Fruit fly (Drosophila melanogaster): Measurements from ENCODE around the gene C1GalTA.

The C1GalTA gene

dm6 chr2L:8949919-8950722, 895 bp downstream of the C1GalTA start:
- TF ChIP-seq insv (optimal IDR thresholded peaks at IDR 0.05), result no peak
- TF ChIP-seq ttk (optimal IDR thresholded peaks at IDR 0.05), result no peak
- TF ChIP-seq h (optimal IDR thresholded peaks at IDR 0.05), result no peak
- no peak for TF ChIP-seq Sin3A (optimal IDR thresholded peaks at IDR 0.05)
- no peak for TF ChIP-seq Myc (optimal IDR thresholded peaks at IDR 0.05)
- no peak for TF ChIP-seq psq (optimal IDR thresholded peaks at IDR 0.05)

- TF ChIP-seq h (optimal IDR thresholded peaks at IDR 0.05) (no peak), Sin3A (optimal IDR thresholded peaks at IDR 0.05) (no peak), ttk (optimal IDR thresholded peaks at IDR 0.05) (no peak), psq (optimal IDR thresholded peaks at IDR 0.05) (no peak), insv (optimal IDR thresholded peaks at IDR 0.05) (no peak), Myc (optimal IDR thresholded peaks at IDR 0.05) (no peak)
These were observed 2.4 kb downstream of the C1GalTA start for dm6 chr2L:8948650-8949049.

dm6 chr2L:8947989-8948388, 3.0 kb downstream of the C1GalTA start:
- no peak for TF ChIP-seq psq (optimal IDR thresholded peaks at IDR 0.05)
- no peak for TF ChIP-seq insv (optimal IDR thresholded peaks at IDR 0.05)
- no peak for TF ChIP-seq h (optimal IDR thresholded peaks at IDR 0.05)
- no peak for TF ChIP-seq Sin3A (optimal IDR thresholded peaks at IDR 0.05)
- no peak for TF ChIP-seq Myc (optimal IDR thresholded peaks at IDR 0.05)

dm6 chr2L:8946718-8947316, 4.2 kb downstream of the C1GalTA start, which contains the start of gene CG46397:
Gene CG46397, plus strand, starts transcription at chr2L:8947266.
- no peak for TF ChIP-seq Sin3A (optimal IDR thresholded peaks at IDR 0.05)
- TF ChIP-seq Myc (optimal IDR thresholded peaks at IDR 0.05), result no peak
- no peak for TF ChIP-seq insv (optimal IDR thresholded peaks at IDR 0.05)
- TF ChIP-seq ttk (optimal IDR thresholded peaks at IDR 0.05), result no peak
- TF ChIP-seq psq (optimal IDR thresholded peaks at IDR 0.05), result no peak
- TF ChIP-seq h (optimal IDR thresholded peaks at IDR 0.05), result no peak

- no peak for TF ChIP-seq psq (optimal IDR thresholded peaks at IDR 0.05)
- TF ChIP-seq insv (optimal IDR thresholded peaks at IDR 0.05), result no peak
- no peak for TF ChIP-seq h (optimal IDR thresholded peaks at IDR 0.05)
- TF ChIP-seq Sin3A (optimal IDR thresholded peaks at IDR 0.05), result no peak
- no peak for TF ChIP-seq Myc (optimal IDR thresholded peaks at IDR 0.05)
- no peak for TF ChIP-seq ttk (optimal IDR thresholded peaks at IDR 0.05)
These were observed 7.9 kb downstream of the C1GalTA start, which contains the start of gene CG9515 for dm6 chr2L:8943110-8943509. Gene CG9515, minus strand, starts transcription at chr2L:8943257.

- TF ChIP-seq psq (optimal IDR thresholded peaks at IDR 0.05) (no peak), h (optimal IDR thresholded peaks at IDR 0.05) (no peak), Sin3A (optimal IDR thresholded peaks at IDR 0.05) (no peak), insv (optimal IDR thresholded peaks at IDR 0.05) (no peak), ttk (optimal IDR thresholded peaks at IDR 0.05) (no peak), Myc (optimal IDR thresholded peaks at IDR 0.05) (no peak)
These were observed 9.2 kb downstream of the C1GalTA start, which contains the start of gene Argl for dm6 chr2L:8941736-8942337. Gene Argl, minus strand, starts transcription at chr2L:8942105.

dm6 chr2L:8940680-8941079, 10.3 kb downstream of the C1GalTA start:
- TF ChIP-seq h (optimal IDR thresholded peaks at IDR 0.05), result no peak
- no peak for TF ChIP-seq insv (optimal IDR thresholded peaks at IDR 0.05)
- no peak for TF ChIP-seq Myc (optimal IDR thresholded peaks at IDR 0.05)
- TF ChIP-seq ttk (optimal IDR thresholded peaks at IDR 0.05), result no peak
- no peak for TF ChIP-seq psq (optimal IDR thresholded peaks at IDR 0.05)
- no peak for TF ChIP-seq Sin3A (optimal IDR thresholded peaks at IDR 0.05)

- TF ChIP-seq h (optimal IDR thresholded peaks at IDR 0.05) (no peak), ttk (optimal IDR thresholded peaks at IDR 0.05) (no peak), Sin3A (optimal IDR thresholded peaks at IDR 0.05) (no peak), Myc (optimal IDR thresholded peaks at IDR 0.05) (no peak), insv (optimal IDR thresholded peaks at IDR 0.05) (no peak)
These were observed 13.1 kb downstream of the C1GalTA start for dm6 chr2L:8937837-8938413.

dm6 chr2L:8937003-8937402, 14.0 kb downstream of the C1GalTA start, which contains the start of gene Tsp29Fb:
Gene Tsp29Fb, plus strand, starts transcription at chr2L:8937390.
- TF ChIP-seq Sin3A (optimal IDR thresholded peaks at IDR 0.05) (no peak), insv (optimal IDR thresholded peaks at IDR 0.05) (no peak), psq (optimal IDR thresholded peaks at IDR 0.05) (no peak), h (optimal IDR thresholded peaks at IDR 0.05) (no peak), ttk (optimal IDR thresholded peaks at IDR 0.05) (no peak), Myc (optimal IDR thresholded peaks at IDR 0.05) (no peak)

dm6 chr2L:8933710-8934242, 17.2 kb downstream of the C1GalTA start, which contains the start of gene Tsp29Fa:
Gene Tsp29Fa, plus strand, starts transcription at chr2L:8933962.
- TF ChIP-seq h (optimal IDR thresholded peaks at IDR 0.05) (no peak), ttk (optimal IDR thresholded peaks at IDR 0.05) (no peak), insv (optimal IDR thresholded peaks at IDR 0.05) (no peak), Myc (optimal IDR thresholded peaks at IDR 0.05) (no peak), psq (optimal IDR thresholded peaks at IDR 0.05) (no peak), Sin3A (optimal IDR thresholded peaks at IDR 0.05) (no peak)

dm6 chr2L:8931176-8931575, 19.8 kb downstream of the C1GalTA start:
- TF ChIP-seq insv (optimal IDR thresholded peaks at IDR 0.05) (no peak), h (optimal IDR thresholded peaks at IDR 0.05) (no peak), ttk (optimal IDR thresholded peaks at IDR 0.05) (no peak), Myc (optimal IDR thresholded peaks at IDR 0.05) (no peak), Sin3A (optimal IDR thresholded peaks at IDR 0.05) (no peak), psq (optimal IDR thresholded peaks at IDR 0.05) (no peak)
